Fruit fly (Drosophila melanogaster) whole organism: ENCODE data around the gene Rgl.

Experiments used
- CG8478 ChIP-seq: fragments of >200 bp; optimal IDR thresholded peaks from 2 replicates; lab custom pipeline; 2018; ENCODE audit warnings: inconsistent platforms
- Dll ChIP-seq: fragments of >200 bp; optimal IDR thresholded peaks from 2 replicates; lab custom pipeline; 2017
- EcR ChIP-seq, 2 experiments: fragments of >200 bp; optimal IDR thresholded peaks; 2 replicates each; lab custom pipeline; 2017; ENCODE audit warnings: missing biosample characterization in 2 of 2, missing genetic modification characterization in 2 of 2, missing genetic modification reagents in 2 of 2
- pan ChIP-seq: fragments of >200 bp; optimal IDR thresholded peaks from 2 replicates; lab custom pipeline; 2017
- psq ChIP-seq: fragments of >200 bp; optimal IDR thresholded peaks from 2 replicates; lab custom pipeline; 2017
- usp ChIP-seq: fragments of >200 bp; optimal IDR thresholded peaks from 2 replicates; lab custom pipeline; 2017; ENCODE audit warnings: missing biosample characterization, missing genetic modification characterization, mixed read lengths

The Rgl gene

DNA sequence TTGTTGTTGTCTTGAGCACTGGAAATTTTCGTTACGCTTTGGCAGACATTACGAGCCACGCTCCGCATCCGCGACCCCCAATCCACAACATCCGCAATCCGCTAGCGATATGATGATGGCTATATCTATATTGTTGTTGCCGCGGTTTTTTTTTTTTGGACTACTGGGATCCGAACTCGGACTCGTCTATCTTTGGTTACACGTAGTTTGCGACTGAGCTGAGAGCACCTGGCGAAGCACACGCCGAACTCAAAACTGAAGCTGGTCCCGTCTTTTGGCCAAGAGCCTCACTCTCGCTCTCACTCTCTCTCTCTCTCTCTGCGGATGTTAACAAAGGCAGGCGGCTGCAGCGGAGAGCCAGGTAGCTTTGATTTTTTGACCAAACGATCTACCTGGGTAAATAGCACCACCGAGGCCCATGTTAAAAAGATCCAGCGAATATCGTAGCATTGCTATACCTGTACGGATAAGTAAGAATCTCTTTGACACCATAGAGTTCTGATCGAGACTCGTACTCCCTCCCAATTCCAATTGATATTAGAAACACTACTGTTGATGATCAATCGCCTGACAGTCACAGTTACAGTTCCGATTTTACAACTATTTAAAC, at the start of gene Rgl:
TSS of gene Rgl (minus strand) at position 219 of the 610 bp plus-strand sequence.
- TF ChIP-seq usp = no peak
- TF ChIP-seq Dll (lab: Kevin White, UChicago) = peak; percentile 92
- no peak for TF ChIP-seq psq (lab: Kevin White, UChicago)

DNA sequence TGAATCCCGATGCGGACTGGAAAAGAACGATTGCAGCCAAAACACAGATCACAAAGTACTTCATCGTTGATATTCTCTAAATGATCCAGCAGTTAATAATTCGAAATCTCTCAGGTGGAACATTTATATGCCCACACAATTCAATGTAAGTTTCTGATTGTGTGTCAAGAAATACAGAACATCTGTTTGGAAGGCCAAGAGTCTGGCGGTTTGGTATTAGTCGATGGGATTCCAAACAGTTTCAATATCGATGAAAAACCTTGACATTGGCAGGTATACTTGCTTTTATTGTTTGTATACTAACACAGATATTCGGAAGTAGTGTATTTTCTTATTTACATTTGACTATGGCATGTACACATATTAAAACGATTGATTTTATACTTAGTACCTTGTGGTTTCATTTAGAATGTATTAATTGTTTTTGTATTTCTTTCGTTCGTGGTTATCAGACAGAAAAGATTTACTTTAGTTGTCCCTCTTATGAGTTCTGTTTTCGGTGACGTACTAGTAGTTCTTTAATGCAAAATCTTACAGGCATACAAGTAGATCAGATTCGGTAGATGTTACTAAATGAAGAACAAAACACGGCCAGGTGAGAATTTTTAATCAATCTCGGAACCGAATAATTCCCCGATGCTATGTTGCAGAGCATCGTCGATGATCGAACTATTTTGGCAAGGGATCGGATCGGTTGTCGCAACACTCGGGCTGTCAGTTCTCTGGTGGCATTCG, 48.4 kb upstream of the Rgl start, which contains the start of the genes CG13738 and Hsc70-1:
TSS of gene CG13738 (minus strand) at position 101 of the 735 bp plus-strand sequence.
TSS of gene Hsc70-1 (plus strand) at position 685 of the 735 bp plus-strand sequence.
- TF ChIP-seq CG8478 (lab: Kevin White, UChicago) = no peak

DNA sequence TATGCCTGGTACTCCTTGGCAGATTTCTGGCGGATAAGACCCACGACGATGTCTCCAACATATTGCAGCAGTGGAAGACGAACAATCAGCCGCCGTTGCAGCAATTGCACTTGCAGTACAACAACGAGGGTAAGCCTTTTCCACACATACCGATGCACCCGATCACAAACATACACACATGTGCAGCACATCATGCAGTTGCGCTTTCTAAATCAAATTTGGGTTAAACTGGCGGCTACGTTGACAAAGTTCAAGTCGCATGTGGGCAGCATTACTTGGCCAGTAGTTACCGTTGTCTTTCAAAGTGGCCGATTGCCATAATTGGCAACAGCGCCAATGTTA, 40.3 kb upstream of the Rgl start:
- TF ChIP-seq psq (lab: Kevin White, UChicago) = no peak
- TF ChIP-seq usp = no peak
- no peak for TF ChIP-seq pan (lab: Kevin White, UChicago)
- TF ChIP-seq EcR (GFP tag; optimal IDR thresholded peaks at IDR 0.05; lab: Kevin White, UChicago) = no peak
- TF ChIP-seq CG8478 (lab: Kevin White, UChicago) = no peak
- TF ChIP-seq Dll (lab: Kevin White, UChicago) = no peak

DNA sequence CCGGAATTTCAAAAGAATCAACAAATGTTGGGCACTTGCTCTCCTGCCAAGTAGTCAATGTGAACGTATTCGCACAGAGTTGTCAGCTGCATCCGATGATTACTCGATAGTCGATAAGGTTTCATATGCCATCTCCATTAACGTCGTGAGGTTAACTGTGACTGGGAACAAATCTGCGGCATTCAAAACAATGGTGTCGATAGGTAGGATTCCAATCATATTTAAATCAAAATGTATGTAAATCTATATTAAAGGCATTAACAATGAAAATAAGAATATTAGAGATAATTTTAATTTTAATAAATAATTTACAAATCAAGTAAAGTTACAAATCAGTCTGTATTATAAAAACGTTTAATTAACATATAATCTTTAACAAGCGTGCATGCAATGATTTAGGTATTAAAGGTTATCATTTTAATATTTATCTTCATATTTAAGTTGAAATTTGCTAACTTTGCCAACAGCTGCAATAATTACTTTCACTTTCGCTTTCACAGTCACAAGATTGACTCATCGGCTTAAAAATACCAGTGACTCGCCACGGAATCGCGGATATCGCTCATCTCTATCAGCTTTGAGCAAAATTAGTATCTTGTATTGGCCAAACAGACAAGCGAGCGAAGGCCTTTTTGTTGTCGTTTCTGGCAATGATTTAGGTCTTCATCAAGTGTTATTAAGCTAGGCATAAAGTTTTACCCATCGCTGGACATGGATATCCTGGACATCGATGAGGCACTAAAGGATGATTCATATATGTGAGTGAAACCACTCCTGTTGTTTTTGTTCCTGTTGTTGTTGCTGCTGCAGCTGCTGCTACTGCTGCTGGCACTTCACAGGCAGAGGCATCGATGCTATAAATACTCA, 39.7 kb upstream of the Rgl start, which contains the start of the genes Meics, Nxf3 and ssp2:
TSS of gene Meics (minus strand) at position 68 of the 867 bp plus-strand sequence.
TSS of gene Nxf3 (plus strand) at position 569 of the 867 bp plus-strand sequence.
TSS of gene ssp2 (plus strand) at position 569 of the 867 bp plus-strand sequence.
- no peak for TF ChIP-seq usp
- no peak for TF ChIP-seq Dll (lab: Kevin White, UChicago)
- no peak for TF ChIP-seq psq (lab: Kevin White, UChicago)
- no peak for TF ChIP-seq pan (lab: Kevin White, UChicago)
- TF ChIP-seq CG8478 (lab: Kevin White, UChicago) = no peak
- no peak for TF ChIP-seq EcR (GFP tag; optimal IDR thresholded peaks at IDR 0.05; lab: Kevin White, UChicago)

DNA sequence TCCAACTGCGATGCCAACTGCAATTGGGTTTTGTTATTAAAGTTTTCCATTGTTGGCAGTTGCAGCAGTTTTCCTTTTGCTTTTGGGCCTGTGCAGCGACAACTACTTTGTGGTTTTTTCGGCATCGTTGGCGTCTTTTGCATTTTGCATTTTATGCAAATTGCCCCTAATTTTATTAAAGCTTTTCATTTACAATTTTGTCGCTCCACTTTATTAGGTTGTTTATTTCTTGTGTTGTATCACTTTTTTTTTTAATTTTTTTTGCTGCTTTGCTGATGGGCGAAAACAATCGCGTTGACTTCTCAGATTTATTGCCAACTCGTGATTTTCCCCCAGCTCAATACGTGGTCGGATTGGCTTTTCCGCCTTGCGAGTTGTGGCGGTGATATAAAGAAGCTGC, 32.7 kb upstream of the Rgl start:
- no peak for TF ChIP-seq psq (lab: Kevin White, UChicago)
- no peak for TF ChIP-seq CG8478 (lab: Kevin White, UChicago)
- no peak for TF ChIP-seq usp
- TF ChIP-seq Dll (lab: Kevin White, UChicago) = no peak

DNA sequence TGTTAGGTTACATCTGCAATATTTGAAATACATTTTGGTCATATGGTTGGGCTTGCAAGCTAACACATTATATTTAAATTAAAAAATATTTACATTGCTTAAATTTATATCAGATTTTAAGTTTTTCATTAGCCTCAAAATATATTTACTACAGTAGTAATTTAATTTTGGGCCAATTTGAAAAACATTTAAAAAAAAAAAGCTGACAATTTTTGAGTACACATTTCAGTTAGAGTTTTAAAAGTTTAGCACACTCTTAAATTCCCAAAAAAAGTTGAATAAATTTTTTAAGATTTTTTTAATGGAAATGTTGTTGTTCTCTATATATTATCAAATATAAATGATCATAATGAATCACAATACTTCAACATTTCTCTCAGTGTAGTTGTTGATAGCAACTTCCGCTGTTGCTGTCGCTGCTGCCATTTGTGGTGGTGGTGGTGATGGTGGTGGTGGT, 32.1 kb upstream of the Rgl start:
- TF ChIP-seq EcR (GFP tag; optimal IDR thresholded peaks at IDR 0.05; lab: Kevin White, UChicago) = no peak
- TF ChIP-seq CG8478 (lab: Kevin White, UChicago) = no peak
- TF ChIP-seq usp = no peak
- no peak for TF ChIP-seq Dll (lab: Kevin White, UChicago)
- TF ChIP-seq psq (lab: Kevin White, UChicago) = no peak
- no peak for TF ChIP-seq pan (lab: Kevin White, UChicago)

DNA sequence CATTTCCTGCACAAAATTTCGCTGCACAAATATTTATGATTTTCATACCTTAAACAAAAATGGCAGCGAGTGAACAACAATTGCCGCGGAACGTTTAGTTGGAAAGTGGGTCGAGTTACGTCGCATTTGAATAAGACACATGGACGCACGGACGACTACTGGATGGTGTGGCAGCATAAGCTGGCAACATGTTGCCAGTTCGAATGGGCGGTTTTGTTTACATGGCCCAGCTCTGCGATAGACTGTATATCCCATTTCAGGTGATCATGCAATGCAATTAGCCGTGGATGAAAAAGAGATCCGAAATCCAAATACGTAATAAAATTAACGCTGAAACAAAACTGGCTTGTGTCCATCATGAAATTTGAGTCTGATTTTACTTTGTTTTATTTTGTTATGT, 31.5 kb upstream of the Rgl start:
- TF ChIP-seq pan (lab: Kevin White, UChicago) (no peak), usp (no peak), EcR (GFP tag; optimal IDR thresholded peaks at IDR 0.05; lab: Kevin White, UChicago) (no peak), CG8478 (lab: Kevin White, UChicago) (no peak), Dll (lab: Kevin White, UChicago) (no peak), psq (lab: Kevin White, UChicago) (no peak)

DNA sequence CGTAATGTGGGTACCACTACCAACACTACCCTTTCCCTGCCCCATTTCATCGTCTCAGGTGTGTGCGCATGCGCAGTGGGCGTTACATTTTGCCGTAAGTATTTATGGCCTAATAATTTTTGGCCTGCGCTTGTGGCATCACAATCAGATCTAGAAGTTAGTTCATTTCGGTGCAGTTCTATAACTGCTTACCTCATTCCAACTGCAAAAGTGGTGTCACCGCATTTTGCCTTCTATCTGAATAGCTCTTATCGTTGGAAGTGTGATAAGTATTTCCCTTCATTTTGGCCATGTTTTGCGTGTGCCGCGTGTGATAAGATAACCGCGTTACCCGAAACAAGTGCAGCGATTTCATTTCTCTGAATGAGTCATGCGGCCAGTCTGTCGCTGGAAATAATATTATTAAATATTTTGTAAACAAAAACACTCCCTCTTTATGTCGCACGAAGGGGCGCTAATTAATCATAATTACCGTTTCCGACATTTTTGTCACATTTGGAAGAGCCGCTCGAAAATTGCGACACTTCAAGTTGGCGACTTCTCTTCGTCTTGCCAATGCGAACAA, 27.4 kb upstream of the Rgl start:
- TF ChIP-seq CG8478 (lab: Kevin White, UChicago) = no peak
- TF ChIP-seq EcR (GFP tag; optimal IDR thresholded peaks at IDR 0.05; lab: Kevin White, UChicago) = no peak
- TF ChIP-seq pan (lab: Kevin White, UChicago) = no peak
- TF ChIP-seq Dll (lab: Kevin White, UChicago) = no peak
- no peak for TF ChIP-seq psq (lab: Kevin White, UChicago)
- TF ChIP-seq usp = no peak

DNA sequence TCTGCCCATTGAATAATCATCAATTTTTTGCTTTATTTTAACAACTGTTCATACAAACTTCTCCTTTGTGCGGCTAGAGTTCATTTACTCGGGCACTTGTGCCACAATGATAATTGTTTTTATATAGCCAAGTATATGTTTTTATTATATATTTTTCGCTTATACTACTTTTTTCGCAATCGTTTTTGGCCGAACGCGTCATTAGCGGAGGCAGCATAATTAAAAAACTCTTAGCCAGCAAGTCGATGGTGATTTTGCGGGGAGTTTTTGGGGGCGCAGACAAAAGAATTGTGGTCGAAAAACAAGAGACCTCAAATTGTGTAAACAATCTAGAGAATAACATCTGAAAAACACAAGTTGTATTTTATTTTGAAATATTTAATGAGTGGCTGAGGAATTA, 26.4 kb upstream of the Rgl start:
- TF ChIP-seq pan (lab: Kevin White, UChicago) (no peak), EcR (GFP tag; optimal IDR thresholded peaks at IDR 0.05; lab: Kevin White, UChicago) (no peak), psq (lab: Kevin White, UChicago) (no peak), Dll (lab: Kevin White, UChicago) (no peak), usp (no peak), CG8478 (lab: Kevin White, UChicago) (no peak)

DNA sequence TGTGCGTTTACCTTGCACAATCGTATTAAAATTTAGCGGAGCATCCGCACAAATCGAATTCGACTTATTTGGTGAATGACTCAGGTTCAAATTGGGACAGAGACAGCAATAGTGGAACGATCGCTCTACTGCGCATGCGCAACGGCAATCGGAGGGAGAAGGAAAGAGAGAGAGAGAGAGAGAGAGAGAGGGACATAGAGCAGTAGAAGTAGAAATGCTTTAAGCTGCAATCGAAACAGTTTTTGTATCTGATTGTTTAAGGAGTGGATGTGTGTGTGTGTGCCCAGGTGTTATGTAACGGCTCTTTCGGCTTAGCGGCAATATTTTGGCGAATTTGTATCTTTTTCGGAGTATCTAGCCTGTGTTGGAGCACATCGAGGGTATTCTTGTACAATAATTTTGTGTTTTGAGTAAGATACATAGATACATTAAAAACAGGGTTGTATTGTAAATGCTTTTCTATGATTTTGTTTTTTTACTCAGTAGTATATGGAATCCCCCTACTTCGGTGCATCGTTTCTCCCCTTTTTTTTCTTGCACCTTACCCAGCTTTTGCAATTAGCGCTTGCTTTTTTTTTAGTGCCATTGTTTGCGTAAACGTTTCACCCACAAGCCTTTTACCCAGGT, 24.4 kb upstream of the Rgl start:
- TF ChIP-seq EcR (GFP tag; optimal IDR thresholded peaks at IDR 0.05; lab: Kevin White, UChicago) = no peak
- no peak for TF ChIP-seq usp
- TF ChIP-seq CG8478 (lab: Kevin White, UChicago) = no peak
- TF ChIP-seq pan (lab: Kevin White, UChicago) = no peak
- TF ChIP-seq psq (lab: Kevin White, UChicago) = no peak
- no peak for TF ChIP-seq Dll (lab: Kevin White, UChicago)

DNA sequence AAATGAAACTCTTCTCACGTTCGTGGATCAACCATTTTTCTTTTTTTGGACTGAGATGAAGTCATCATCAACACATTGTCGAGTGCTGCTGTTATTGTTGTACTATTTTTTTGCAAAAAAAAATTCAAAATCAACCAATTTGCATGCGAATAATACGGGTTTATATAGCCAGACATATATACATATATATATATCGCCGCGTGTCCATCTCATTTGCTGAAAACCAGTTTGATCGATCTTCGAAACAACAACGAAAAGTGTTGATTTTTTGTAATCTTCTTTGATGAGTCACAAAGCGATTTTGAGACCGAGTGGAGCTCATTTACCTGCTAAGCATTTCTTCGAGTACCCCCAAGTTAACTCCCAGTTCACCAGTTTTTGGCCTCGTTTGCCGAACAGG, 20.9 kb upstream of the Rgl start:
- TF ChIP-seq usp = no peak
- TF ChIP-seq CG8478 (lab: Kevin White, UChicago) = no peak
- TF ChIP-seq psq (lab: Kevin White, UChicago) = no peak
- TF ChIP-seq Dll (lab: Kevin White, UChicago) = no peak
